Worm (Caenorhabditis elegans): ENCODE results near the gene srx-22.

The srx-22 gene

ce11 chrV:724946-725806, 45.4 kb downstream of the srx-22 start (continued):
- TF ChIP-seq attf-3 (GFP tag; conservative IDR thresholded peaks at IDR 0.05) (no peak), Y53F4B.3 (GFP tag; IDR thresholded peaks at IDR 0.05) (no peak), mcd-1 (GFP tag; IDR thresholded peaks at IDR 0.05) (no peak), ceh-40 (GFP tag; IDR thresholded peaks at IDR 0.05) (0 out of 2 replicates have a peak, but pooled peaks have one; percentile 5), lin-54 (GFP tag; optimal IDR thresholded peaks at IDR 0.05) (no peak), somi-1 (GFP tag; optimal IDR thresholded peaks at IDR 0.05) (peak; percentile 18), F57A8.1 (GFP tag; optimal IDR thresholded peaks at IDR 0.05) (no peak), egl-44 (GFP tag; IDR thresholded peaks at IDR 0.05) (peak; percentile 25), nfya-2 (GFP tag; IDR thresholded peaks at IDR 0.05) (no peak), aptf-2 (GFP tag; conservative IDR thresholded peaks at IDR 0.05) (no peak), ccch-3 (GFP tag; optimal IDR thresholded peaks at IDR 0.05) (no peak), egrh-3 (GFP tag; IDR thresholded peaks at IDR 0.05) (no peak), die-1 (tag; optimal IDR thresholded peaks at IDR 0.05) (no peak), pha-4 (tag; optimal IDR thresholded peaks at IDR 0.05) (no peak), nhr-90 (tag; optimal IDR thresholded peaks at IDR 0.05) (no peak)

- TF ChIP-seq egrh-3 (GFP tag; IDR thresholded peaks at IDR 0.05): no peak
- TF ChIP-seq lin-26 (GFP tag; IDR thresholded peaks at IDR 0.05): no peak; the same call in 1 of the 2 replicates
- no peak; the same call in 1 of the 2 replicates for TF ChIP-seq madf-3 (GFP tag; IDR thresholded peaks at IDR 0.05)
- TF ChIP-seq rcor-1 (GFP tag; IDR thresholded peaks at IDR 0.05): no peak
- TF ChIP-seq bed-2 (GFP tag; IDR thresholded peaks at IDR 0.05): 0 out of 2 replicates have a peak, but pooled peaks have one; percentile 6
- TF ChIP-seq die-1 (tag; optimal IDR thresholded peaks at IDR 0.05): peak; percentile 31
- no peak for TF ChIP-seq mel-28 (tag; optimal IDR thresholded peaks at IDR 0.05; ENCODE audit: borderline replicate concordance)
- 0 out of 2 replicates have a peak, but pooled peaks have one; percentile 8 for TF ChIP-seq Y56A3A.18 (GFP tag; IDR thresholded peaks at IDR 0.05)
- TF ChIP-seq unc-130 (GFP tag; optimal IDR thresholded peaks at IDR 0.05): no peak
- no peak for TF ChIP-seq chd-7 (tag; optimal IDR thresholded peaks at IDR 0.05)
- no peak for TF ChIP-seq efl-1 (GFP tag; optimal IDR thresholded peaks at IDR 0.05)
- TF ChIP-seq nhr-179 (tag; optimal IDR thresholded peaks at IDR 0.05): no peak
- TF ChIP-seq mxl-1 (tag; optimal IDR thresholded peaks at IDR 0.05): no peak
- TF ChIP-seq nhr-90 (tag; optimal IDR thresholded peaks at IDR 0.05): peak; percentile 5
- peak; percentile 86 for TF ChIP-seq ama-1 (optimal IDR thresholded peaks at IDR 0.05)
- TF ChIP-seq ama-1 (GFP tag; optimal IDR thresholded peaks at IDR 0.05): no peak
- TF ChIP-seq pbrm-1 (GFP tag; IDR thresholded peaks at IDR 0.05): no peak
- TF ChIP-seq nfya-2 (GFP tag; IDR thresholded peaks at IDR 0.05): no peak
- no peak for TF ChIP-seq rpc-1 (optimal IDR thresholded peaks at IDR 0.05)
- TF ChIP-seq rpc-1 (tag; optimal IDR thresholded peaks at IDR 0.05): no peak
- TF ChIP-seq ztf-3 (GFP tag; optimal IDR thresholded peaks at IDR 0.05): peak; percentile 15
- no peak for TF ChIP-seq F57A8.1 (GFP tag; optimal IDR thresholded peaks at IDR 0.05)
- TF ChIP-seq ets-4 (GFP tag; optimal IDR thresholded peaks at IDR 0.05): no peak
- no peak for TF ChIP-seq unc-62 (GFP tag; optimal IDR thresholded peaks at IDR 0.05)
- TF ChIP-seq F33H1.4 (GFP tag; IDR thresholded peaks at IDR 0.05): no peak
- TF ChIP-seq hsf-1 (GFP tag; IDR thresholded peaks at IDR 0.05): no peak
- TF ChIP-seq zfh-2 (GFP tag; conservative IDR thresholded peaks at IDR 0.05): 0 out of 2 replicates have a peak, but pooled peaks have one; percentile 27
- peak; percentile 70; the same call in 1 of the 2 replicates for TF ChIP-seq nhr-120 (GFP tag; IDR thresholded peaks at IDR 0.05)
- TF ChIP-seq F23B12.7 (tag; optimal IDR thresholded peaks at IDR 0.05; ENCODE audit: insufficient read depth): no peak
- no peak for TF ChIP-seq ceh-91 (GFP tag; IDR thresholded peaks at IDR 0.05)
- TF ChIP-seq ceh-79 (tag; optimal IDR thresholded peaks at IDR 0.05): no peak
- TF ChIP-seq snpc-3.4 (tag; optimal IDR thresholded peaks at IDR 0.05): no peak
- TF ChIP-seq atf-7 (tag; optimal IDR thresholded peaks at IDR 0.05): no peak
- TF ChIP-seq ceh-100 (GFP tag; IDR thresholded peaks at IDR 0.05): no peak
- no peak for TF ChIP-seq attf-5 (GFP tag; optimal IDR thresholded peaks at IDR 0.05)
These were observed 46.2 kb downstream of the srx-22 start for ce11 chrV:725807-726572.
